Worm (Caenorhabditis elegans) whole organism, late embryonic: ENCODE data around the gene T07C4.12.
A peak's percentile ranks its signal among the peaks of the same experiment; 100 is the strongest.

ENCODE experiments used
- C08G9.2 ChIP-seq: sonication (generic microtip); optimal IDR thresholded peaks from 2 replicates; lab custom pipeline; 2016; ENCODE audit warnings: mild to moderate bottlenecking, missing genetic modification characterization, moderate library complexity, missing compliant biosample characterization
- C38D4.7 ChIP-seq: fragments of 200-800 bp; sonication (Bioruptor generic); optimal IDR thresholded peaks from 2 replicates; lab custom pipeline; 2018; ENCODE audit warnings: mild to moderate bottlenecking, missing genetic modification characterization, moderate library complexity, missing compliant biosample characterization
- K09A11.1 ChIP-seq: sonication (generic microtip); optimal IDR thresholded peaks from 2 replicates; lab custom pipeline; 2017; ENCODE audit warnings: antibody characterized with exemption, mild to moderate bottlenecking, missing genetic modification characterization, missing compliant biosample characterization; ENCODE audit not compliant: insufficient read depth
- Y22D7AL.16 ChIP-seq: sonication (generic microtip); optimal IDR thresholded peaks from 2 replicates; lab custom pipeline; 2016; ENCODE audit warnings: missing genetic modification characterization, missing compliant biosample characterization
- ahr-1 ChIP-seq: sonication (generic microtip); optimal IDR thresholded peaks from 2 replicates; lab custom pipeline; 2016; ENCODE audit warnings: missing genetic modification characterization, missing compliant biosample characterization
- ceh-14 ChIP-seq: sonication (generic microtip); optimal IDR thresholded peaks from 2 replicates; lab custom pipeline; 2016; ENCODE audit warnings: missing genotype, missing genetic modification characterization, missing compliant biosample characterization
- ceh-18 ChIP-seq: sonication (generic microtip); optimal IDR thresholded peaks from 2 replicates; lab custom pipeline; 2016; ENCODE audit warnings: missing genetic modification characterization, missing compliant biosample characterization
- ceh-2 ChIP-seq: sonication (generic microtip); optimal IDR thresholded peaks from 2 replicates; lab custom pipeline; 2016; ENCODE audit warnings: missing genotype, missing genetic modification characterization, missing compliant biosample characterization
- ceh-22 ChIP-seq: sonication (generic microtip); optimal IDR thresholded peaks from 2 replicates; lab custom pipeline; 2017; ENCODE audit warnings: missing biosample characterization, missing genetic modification characterization
- ceh-34 ChIP-seq: sonication (generic microtip); optimal IDR thresholded peaks from 2 replicates; lab custom pipeline; 2016; ENCODE audit warnings: mild to moderate bottlenecking, missing genetic modification characterization, missing compliant biosample characterization
- ceh-48 ChIP-seq: sonication (generic microtip); optimal IDR thresholded peaks from 2 replicates; lab custom pipeline; 2016; ENCODE audit warnings: missing genetic modification characterization, inconsistent platforms, missing compliant biosample characterization
- ceh-6 ChIP-seq: fragments of 200-800 bp; sonication (Bioruptor generic); optimal IDR thresholded peaks from 2 replicates; lab custom pipeline; 2018; ENCODE audit warnings: mild to moderate bottlenecking, missing genetic modification characterization, missing compliant biosample characterization
- ceh-9 ChIP-seq: sonication (generic microtip); optimal IDR thresholded peaks from 2 replicates; lab custom pipeline; 2016; ENCODE audit warnings: mild to moderate bottlenecking, missing genetic modification characterization, inconsistent platforms, missing compliant biosample characterization
- che-1 ChIP-seq: sonication (generic microtip); optimal IDR thresholded peaks from 2 replicates; lab custom pipeline; 2016; ENCODE audit warnings: mild to moderate bottlenecking, missing genetic modification characterization, missing compliant biosample characterization
- dmd-4 ChIP-seq: sonication (generic microtip); optimal IDR thresholded peaks from 2 replicates; lab custom pipeline; 2016; ENCODE audit warnings: borderline replicate concordance, missing genetic modification characterization, missing compliant biosample characterization
- elt-2 ChIP-seq: sonication (generic microtip); optimal IDR thresholded peaks from 2 replicates; lab custom pipeline; 2016; ENCODE audit warnings: missing genetic modification reagents, missing genetic modification characterization, missing compliant biosample characterization
- elt-4 ChIP-seq: sonication (generic microtip); optimal IDR thresholded peaks from 2 replicates; lab custom pipeline; 2016; ENCODE audit warnings: missing genetic modification characterization, missing compliant biosample characterization
- ets-4 ChIP-seq: sonication (generic microtip); optimal IDR thresholded peaks from 2 replicates; lab custom pipeline; 2016; ENCODE audit warnings: missing genetic modification characterization, missing compliant biosample characterization
- fax-1 ChIP-seq: sonication (generic microtip); optimal IDR thresholded peaks from 2 replicates; lab custom pipeline; 2016; ENCODE audit warnings: missing genotype, missing genetic modification characterization, missing compliant biosample characterization
- fkh-6 ChIP-seq: sonication (generic microtip); optimal IDR thresholded peaks from 2 replicates; lab custom pipeline; 2016; ENCODE audit warnings: missing genetic modification characterization, missing compliant biosample characterization
- gmeb-2 ChIP-seq: sonication (generic microtip); optimal IDR thresholded peaks from 2 replicates; lab custom pipeline; 2016; ENCODE audit warnings: missing genetic modification characterization, inconsistent platforms, missing compliant biosample characterization
- hlh-15 ChIP-seq: sonication (generic microtip); optimal IDR thresholded peaks from 2 replicates; lab custom pipeline; 2016; ENCODE audit warnings: missing genetic modification characterization, missing compliant biosample characterization
- hlh-8 ChIP-seq: sonication (generic microtip); optimal IDR thresholded peaks from 2 replicates; lab custom pipeline; 2016; ENCODE audit warnings: missing genotype, missing genetic modification characterization, missing compliant biosample characterization
- nhr-11 ChIP-seq: fragments of 150-350 bp; optimal IDR thresholded peaks from 2 replicates; lab custom pipeline; 2014; ENCODE audit warnings: missing biosample characterization, missing genetic modification characterization
- npax-4 ChIP-seq: sonication (generic microtip); optimal IDR thresholded peaks from 2 replicates; lab custom pipeline; 2016; ENCODE audit warnings: missing genetic modification characterization, missing compliant biosample characterization
- pat-9 ChIP-seq: fragments of 200-800 bp; sonication (Bioruptor generic); optimal IDR thresholded peaks from 2 replicates; lab custom pipeline; 2018; ENCODE audit warnings: mild to moderate bottlenecking, missing genetic modification characterization, moderate library complexity, missing compliant biosample characterization
- pqm-1 ChIP-seq: sonication (generic microtip); optimal IDR thresholded peaks from 2 replicates; lab custom pipeline; 2016; ENCODE audit warnings: missing genetic modification characterization, missing compliant biosample characterization
- sdc-2 ChIP-seq: sonication (generic microtip); optimal IDR thresholded peaks from 2 replicates; lab custom pipeline; 2016; ENCODE audit warnings: missing genotype, missing genetic modification characterization, missing compliant biosample characterization
- sox-4 ChIP-seq: sonication (generic microtip); optimal IDR thresholded peaks from 2 replicates; lab custom pipeline; 2017; ENCODE audit warnings: mild to moderate bottlenecking, missing genetic modification characterization, inconsistent platforms, missing compliant biosample characterization
- tbx-7 ChIP-seq: sonication (generic microtip); optimal IDR thresholded peaks from 2 replicates; lab custom pipeline; 2016; ENCODE audit warnings: missing genotype, missing genetic modification characterization, missing compliant biosample characterization
- unc-3 ChIP-seq, 2 experiments: fragments of 200-800 bp in 1 of 2; sonication (Bioruptor generic) in 1 of 2; sonication (generic microtip) in 1 of 2; conservative IDR thresholded peaks in 1 of 2; optimal IDR thresholded peaks in 1 of 2; 2 replicates each; pipeline versions ENCODE4 v1.3.6 to Lab custom; 2016 to 2022; ENCODE audit warnings: missing compliant biosample characterization in 2 of 2, missing genetic modification characterization in 2 of 2, missing genetic modification reagents in 1 of 2
- unc-42 ChIP-seq: sonication (generic microtip); optimal IDR thresholded peaks from 2 replicates; lab custom pipeline; 2016; ENCODE audit warnings: missing genotype, missing genetic modification characterization, missing compliant biosample characterization
- unc-55 ChIP-seq: sonication (generic microtip); optimal IDR thresholded peaks from 2 replicates; lab custom pipeline; 2017; ENCODE audit warnings: missing biosample characterization, missing genetic modification reagents, missing genetic modification characterization
- unc-86 ChIP-seq: sonication (generic microtip); optimal IDR thresholded peaks from 2 replicates; lab custom pipeline; 2016; ENCODE audit warnings: missing genetic modification characterization, missing compliant biosample characterization
- zip-5 ChIP-seq: sonication (generic microtip); optimal IDR thresholded peaks from 2 replicates; lab custom pipeline; 2016; ENCODE audit warnings: missing genetic modification characterization, missing compliant biosample characterization
- ztf-16 ChIP-seq: sonication (generic microtip); optimal IDR thresholded peaks from 2 replicates; lab custom pipeline; 2017; ENCODE audit warnings: missing genetic modification characterization, missing compliant biosample characterization

Gene T07C4.12

ce11 chrIII:10318062-10318609 is 14.3 kb downstream of the T07C4.12 start, which contains the start of the genes unc-50 and ostf-4:
TSS of gene unc-50 (minus strand) at chrIII:10318162.
TSS of gene ostf-4 (minus strand) at chrIII:10318559.
- TF ChIP-seq zip-5 (tag; lab: Kevin White, UChicago) (no peak), ets-4 (tag; lab: Kevin White, UChicago) (no peak), unc-3 (GFP tag; conservative IDR thresholded peaks at IDR 0.05; lab: Robert Waterston, UW) (no peak), unc-3 (tag; optimal IDR thresholded peaks at IDR 0.05; lab: Kevin White, UChicago) (no peak), fax-1 (no peak), che-1 (tag; lab: Kevin White, UChicago) (no peak), Y22D7AL.16 (tag; lab: Kevin White, UChicago) (no peak), npax-4 (tag; lab: Kevin White, UChicago) (no peak), dmd-4 (tag; lab: Kevin White, UChicago) (no peak), C38D4.7 (no peak), pqm-1 (tag; lab: Kevin White, UChicago) (no peak)

ce11 chrIII:10314234-10314633 is 18.2 kb downstream of the T07C4.12 start:
- no peak for TF ChIP-seq C08G9.2 (tag; lab: Kevin White, UChicago)
- TF ChIP-seq elt-4: no peak
- no peak for TF ChIP-seq ceh-48 (tag; lab: Kevin White, UChicago)
- no peak for TF ChIP-seq pqm-1 (tag; lab: Kevin White, UChicago)
- TF ChIP-seq npax-4 (tag; lab: Kevin White, UChicago): no peak
- TF ChIP-seq elt-2: peak; percentile 39
- TF ChIP-seq K09A11.1: no peak
- no peak for TF ChIP-seq dmd-4 (tag; lab: Kevin White, UChicago)
- TF ChIP-seq nhr-11 (tag; lab: Kevin White, UChicago): no peak

ce11 chrIII:10311016-10311415 is 21.4 kb downstream of the T07C4.12 start, which contains the start of gene T07A5.7:
TSS of gene T07A5.7 (minus strand) at chrIII:10311116.
- TF ChIP-seq gmeb-2 (no peak), pqm-1 (tag; lab: Kevin White, UChicago) (no peak), ahr-1 (tag; lab: Kevin White, UChicago) (no peak), ceh-34 (tag; lab: Kevin White, UChicago) (no peak), hlh-8 (tag; lab: Kevin White, UChicago) (no peak), elt-4 (no peak)

ce11 chrIII:10306049-10306448 is 26.4 kb downstream of the T07C4.12 start, which contains the start of gene T07A5.1:
TSS of gene T07A5.1 (minus strand) at chrIII:10306197.
- TF ChIP-seq sdc-2 (tag; lab: Kevin White, UChicago) (no peak), ceh-18 (tag; lab: Kevin White, UChicago) (no peak)

ce11 chrIII:10305295-10305694 is 27.2 kb downstream of the T07C4.12 start:
- TF ChIP-seq K09A11.1 (no peak), ceh-9 (tag; lab: Kevin White, UChicago) (no peak), tbx-7 (tag; lab: Kevin White, UChicago) (no peak), pat-9 (tag; lab: Kevin White, UChicago) (no peak), hlh-15 (tag; lab: Kevin White, UChicago) (no peak), unc-55 (GFP tag; lab: Kevin White, UChicago) (no peak), zip-5 (tag; lab: Kevin White, UChicago) (no peak), ceh-22 (tag; lab: Kevin White, UChicago) (no peak), unc-42 (tag; lab: Kevin White, UChicago) (no peak), C08G9.2 (tag; lab: Kevin White, UChicago) (no peak), Y22D7AL.16 (tag; lab: Kevin White, UChicago) (no peak), ceh-48 (tag; lab: Kevin White, UChicago) (no peak), ceh-14 (no peak), fkh-6 (no peak), ztf-16 (tag; lab: Kevin White, UChicago) (no peak), sdc-2 (tag; lab: Kevin White, UChicago) (no peak), ceh-2 (tag; lab: Kevin White, UChicago) (no peak), sox-4 (tag; lab: Kevin White, UChicago) (no peak), unc-86 (tag; lab: Kevin White, UChicago) (no peak), ceh-6 (GFP tag; lab: Kevin White, UChicago) (no peak)
